Fruit fly (Drosophila melanogaster) whole organism, embryonic: ENCODE measurements around the gene CG11367.

Source experiments
- CG10366 ChIP-seq: fragments of 200-800 bp; sonication (Bioruptor generic); IDR thresholded peaks from 2 replicates; pipeline ENCODE4 v1.3.6; 2022; ENCODE audit warnings: missing biosample characterization, missing genetic modification characterization
- CG10979 ChIP-seq: fragments of 200-800 bp; sonication (Bioruptor generic); optimal IDR thresholded peaks from 2 replicates; lab custom pipeline; 2018; ENCODE audit warnings: missing biosample characterization, mild to moderate bottlenecking, missing genetic modification characterization, moderate library complexity
- CG11504 ChIP-seq: fragments of 200-800 bp; sonication (Bioruptor generic); optimal IDR thresholded peaks from 3 replicates; lab custom pipeline; 2019; ENCODE audit warnings: missing biosample characterization, mild to moderate bottlenecking, missing genetic modification characterization, moderate library complexity
- CG12769 ChIP-seq: fragments of 200-800 bp; sonication (Bioruptor generic); optimal IDR thresholded peaks from 2 replicates; lab custom pipeline; 2019; ENCODE audit warnings: missing biosample characterization, mild to moderate bottlenecking, missing genetic modification characterization, moderate library complexity
- CG13123 ChIP-seq: fragments of 200-800 bp; sonication (Bioruptor generic); optimal IDR thresholded peaks from 2 replicates; lab custom pipeline; 2016; ENCODE audit warnings: missing biosample characterization, missing genetic modification characterization
- CG14860 ChIP-seq: fragments of 200-800 bp; sonication (Bioruptor generic); IDR thresholded peaks from 3 replicates; pipeline ENCODE4 v1.3.6; 2022; ENCODE audit warnings: missing biosample characterization, missing genetic modification characterization; ENCODE audit not compliant: partially characterized antibody
- CG1603 ChIP-seq: fragments of 200-800 bp; sonication (Bioruptor generic); optimal IDR thresholded peaks from 2 replicates; lab custom pipeline; 2019; ENCODE audit warnings: missing biosample characterization, mild to moderate bottlenecking, missing genetic modification characterization, moderate library complexity
- CG17328 ChIP-seq: fragments of 200-800 bp; sonication (Bioruptor generic); IDR thresholded peaks from 2 replicates; pipeline ENCODE4 v1.3.6; 2022; ENCODE audit warnings: missing biosample characterization, missing genetic modification characterization
- CG18262 ChIP-seq: fragments of 200-800 bp; optimal IDR thresholded peaks from 3 replicates; lab custom pipeline; 2019; ENCODE audit warnings: missing biosample characterization, mild to moderate bottlenecking, missing genetic modification characterization, moderate library complexity
- CG2712 ChIP-seq: fragments of 200-800 bp; optimal IDR thresholded peaks from 3 replicates; lab custom pipeline; 2019; ENCODE audit warnings: missing biosample characterization, mild to moderate bottlenecking, missing genetic modification characterization, moderate library complexity
- CG30403 ChIP-seq: fragments of 200-800 bp; sonication (Bioruptor generic); optimal IDR thresholded peaks from 3 replicates; lab custom pipeline; 2016; ENCODE audit warnings: missing biosample characterization, missing genetic modification characterization
- CG31441 ChIP-seq: fragments of 200-800 bp; sonication (Bioruptor generic); IDR thresholded peaks from 2 replicates; pipeline ENCODE4 v1.3.6; 2022; ENCODE audit warnings: missing biosample characterization, missing genetic modification characterization
- CG42726 ChIP-seq: fragments of 200-800 bp; sonication (Bioruptor generic); IDR thresholded peaks from 2 replicates; pipeline ENCODE4 v1.3.6; 2022; ENCODE audit warnings: missing biosample characterization, missing genetic modification characterization; ENCODE audit not compliant: partially characterized antibody
- CG4707 ChIP-seq: fragments of 200-800 bp; sonication (Bioruptor generic); optimal IDR thresholded peaks from 2 replicates; lab custom pipeline; 2018; ENCODE audit warnings: missing biosample characterization, mild to moderate bottlenecking, missing genetic modification characterization, moderate library complexity
- CG5245 ChIP-seq: fragments of 200-800 bp; sonication (Bioruptor generic); optimal IDR thresholded peaks from 3 replicates; lab custom pipeline; 2016; ENCODE audit warnings: missing biosample characterization, missing genetic modification characterization
- CG6175 ChIP-seq: fragments of 200-800 bp; sonication (Bioruptor generic); IDR thresholded peaks from 3 replicates; pipeline ENCODE4 v1.3.6; 2022; ENCODE audit warnings: missing biosample characterization, missing genetic modification characterization
- CG8388 ChIP-seq: fragments of 200-800 bp; sonication (Bioruptor generic); optimal IDR thresholded peaks from 2 replicates; lab custom pipeline; 2019; ENCODE audit warnings: missing biosample characterization, mild to moderate bottlenecking, missing genetic modification characterization, moderate library complexity
- CoRest ChIP-seq: fragments of 200-800 bp; sonication (Bioruptor generic); optimal IDR thresholded peaks from 3 replicates; lab custom pipeline; 2018; ENCODE audit warnings: missing biosample characterization, mild to moderate bottlenecking, missing genetic modification characterization, moderate library complexity
- D19A ChIP-seq: fragments of 200-800 bp; optimal IDR thresholded peaks from 3 replicates; lab custom pipeline; 2019; ENCODE audit warnings: missing biosample characterization, mild to moderate bottlenecking, missing genetic modification characterization, moderate library complexity
- Dfd ChIP-seq, 2 experiments: fragments of >200 bp; optimal IDR thresholded peaks; 2 replicates each; lab custom pipeline; 2017; ENCODE audit warnings: missing biosample characterization in 2 of 2, missing genetic modification characterization in 2 of 2
- Hr51 ChIP-seq, 2 experiments: fragments of 200-800 bp; sonication (Bioruptor generic); optimal IDR thresholded peaks; 2 replicates in 1 of 2; 3 replicates in 1 of 2; lab custom pipeline; 2016 to 2018; ENCODE audit warnings: missing biosample characterization in 2 of 2, missing genetic modification characterization in 2 of 2, mild to moderate bottlenecking in 1 of 2, moderate library complexity in 1 of 2
- Med ChIP-seq: fragments of 200-800 bp; sonication (Bioruptor generic); peaks from one replicate; lab custom pipeline; 2016; ENCODE audit warnings: missing biosample characterization, missing genetic modification characterization, mild to moderate bottlenecking, inconsistent platforms, moderate library complexity
- NFAT ChIP-seq: fragments of 200-800 bp; sonication (Bioruptor generic); IDR thresholded peaks from 2 replicates; pipeline ENCODE4 v1.3.6; 2022; ENCODE audit warnings: missing biosample characterization, missing genetic modification characterization
- Opbp ChIP-seq: fragments of 200-800 bp; sonication (Bioruptor generic); IDR thresholded peaks from 3 replicates; pipeline ENCODE4 v1.3.6; 2022; ENCODE audit warnings: missing biosample characterization, missing genetic modification characterization; ENCODE audit not compliant: partially characterized antibody
- Spps ChIP-seq: fragments of 200-800 bp; sonication (Bioruptor generic); optimal IDR thresholded peaks from 2 replicates; lab custom pipeline; 2018; ENCODE audit warnings: missing biosample characterization, mild to moderate bottlenecking, missing genetic modification characterization
- Xrp1 ChIP-seq: fragments of 200-800 bp; sonication (Bioruptor generic); IDR thresholded peaks from 2 replicates; pipeline ENCODE4 v1.3.6; 2022; ENCODE audit warnings: missing biosample characterization, missing genetic modification characterization
- YL-1 ChIP-seq: fragments of 200-800 bp; sonication (Bioruptor generic); optimal IDR thresholded peaks from 3 replicates; lab custom pipeline; 2017; ENCODE audit warnings: missing biosample characterization, mild to moderate bottlenecking, missing genetic modification characterization
- bbx ChIP-seq: fragments of 200-800 bp; sonication (Bioruptor generic); IDR thresholded peaks from 2 replicates; pipeline ENCODE4 v1.3.6; 2022; ENCODE audit warnings: missing biosample characterization, missing genetic modification characterization; ENCODE audit not compliant: partially characterized antibody
- bsh ChIP-seq, 2 experiments: fragments of 200-800 bp; sonication (Bioruptor generic); optimal IDR thresholded peaks; 2 replicates each; lab custom pipeline; 2017 to 2018; ENCODE audit warnings: mild to moderate bottlenecking in 2 of 2, missing biosample characterization in 2 of 2, missing genetic modification characterization in 2 of 2, moderate library complexity in 1 of 2
- cato ChIP-seq: fragments of 200-800 bp; sonication (Bioruptor generic); optimal IDR thresholded peaks from 2 replicates; lab custom pipeline; 2016; ENCODE audit warnings: missing biosample characterization, missing genetic modification characterization, borderline replicate concordance
- cg ChIP-seq: fragments of 200-800 bp; sonication (Bioruptor generic); optimal IDR thresholded peaks from 3 replicates; lab custom pipeline; 2019; ENCODE audit warnings: missing biosample characterization, mild to moderate bottlenecking, missing genetic modification characterization, moderate library complexity
- chif ChIP-seq, 2 experiments: fragments of 200-800 bp; sonication (Bioruptor generic); optimal IDR thresholded peaks; 3 replicates each; lab custom pipeline; 2016; ENCODE audit warnings: missing biosample characterization in 2 of 2, missing genetic modification characterization in 2 of 2
- crol ChIP-seq: fragments of 200-800 bp; sonication (Bioruptor generic); IDR thresholded peaks from 2 replicates; pipeline ENCODE4 v1.3.6; 2022; ENCODE audit warnings: missing biosample characterization, missing genetic modification characterization
- hkb ChIP-seq, 2 experiments: fragments of 200-800 bp in 1 of 2; fragments of >200 bp in 1 of 2; sonication (Bioruptor generic) in 1 of 2; IDR thresholded peaks in 1 of 2; optimal IDR thresholded peaks in 1 of 2; 2 replicates each; pipeline versions ENCODE4 v1.3.6 to Lab custom; 2017 to 2022; ENCODE audit warnings: missing biosample characterization in 1 of 2, missing genetic modification characterization in 1 of 2
- insv ChIP-seq, 2 experiments: fragments of 200-800 bp; sonication (Bioruptor generic); optimal IDR thresholded peaks; 3 replicates each; lab custom pipeline; 2016 to 2018; ENCODE audit warnings: missing biosample characterization in 2 of 2, missing genetic modification characterization in 2 of 2
- jumu ChIP-seq: fragments of 200-800 bp; sonication (Bioruptor generic); optimal IDR thresholded peaks from 3 replicates; lab custom pipeline; 2016; ENCODE audit warnings: missing biosample characterization, missing genetic modification characterization
- ken ChIP-seq: fragments of 200-800 bp; sonication (Bioruptor generic); IDR thresholded peaks from 3 replicates; pipeline ENCODE4 v1.3.6; 2022; ENCODE audit warnings: missing biosample characterization, missing genetic modification characterization
- lola ChIP-seq, 3 experiments: fragments of >200 bp in 2 of 3; fragments of 200-800 bp in 1 of 3; sonication (Bioruptor generic) in 1 of 3; optimal IDR thresholded peaks; 2 replicates each; lab custom pipeline; 2017 to 2019; ENCODE audit warnings: missing biosample characterization in 3 of 3, missing genetic modification characterization in 3 of 3, mild to moderate bottlenecking in 1 of 3, moderate library complexity in 1 of 3
- odd ChIP-seq: fragments of 200-800 bp; sonication (Bioruptor generic); optimal IDR thresholded peaks from 2 replicates; lab custom pipeline; 2017; ENCODE audit warnings: missing biosample characterization, mild to moderate bottlenecking, missing genetic modification characterization
- psq ChIP-seq: fragments of 200-800 bp; sonication (Bioruptor generic); optimal IDR thresholded peaks from 2 replicates; lab custom pipeline; 2017; ENCODE audit warnings: missing biosample characterization, missing genetic modification characterization
- sens ChIP-seq: fragments of 200-800 bp; sonication (Bioruptor generic); peaks from one replicate; lab custom pipeline; 2016; ENCODE audit warnings: missing biosample characterization, missing genetic modification characterization
- seq ChIP-seq: fragments of 200-800 bp; sonication (Bioruptor generic); IDR thresholded peaks from 2 replicates; pipeline ENCODE4 v1.3.6; 2022; ENCODE audit warnings: missing biosample characterization, missing genetic modification characterization
- sna ChIP-seq: fragments of 200-800 bp; sonication (Bioruptor generic); IDR thresholded peaks from 2 replicates; pipeline ENCODE4 v1.3.6; 2022; ENCODE audit warnings: missing biosample characterization, missing genetic modification characterization; ENCODE audit not compliant: partially characterized antibody
- sug ChIP-seq: fragments of 200-800 bp; optimal IDR thresholded peaks from 2 replicates; lab custom pipeline; 2019; ENCODE audit warnings: missing biosample characterization, mild to moderate bottlenecking, missing genetic modification characterization, moderate library complexity
- tna ChIP-seq: fragments of 200-800 bp; sonication (Bioruptor generic); IDR thresholded peaks from 2 replicates; pipeline ENCODE4 v1.3.6; 2022; ENCODE audit warnings: missing biosample characterization, missing genetic modification characterization; ENCODE audit not compliant: partially characterized antibody
- vvl ChIP-seq: fragments of 200-800 bp; sonication (Bioruptor generic); IDR thresholded peaks from 2 replicates; pipeline ENCODE4 v1.3.6; 2022; ENCODE audit warnings: missing biosample characterization, missing genetic modification characterization
- wor ChIP-seq: fragments of 200-800 bp; sonication (Bioruptor generic); IDR thresholded peaks from 2 replicates; pipeline ENCODE4 v1.3.6; 2022; ENCODE audit warnings: missing biosample characterization, missing genetic modification characterization

The CG11367 gene

DNA sequence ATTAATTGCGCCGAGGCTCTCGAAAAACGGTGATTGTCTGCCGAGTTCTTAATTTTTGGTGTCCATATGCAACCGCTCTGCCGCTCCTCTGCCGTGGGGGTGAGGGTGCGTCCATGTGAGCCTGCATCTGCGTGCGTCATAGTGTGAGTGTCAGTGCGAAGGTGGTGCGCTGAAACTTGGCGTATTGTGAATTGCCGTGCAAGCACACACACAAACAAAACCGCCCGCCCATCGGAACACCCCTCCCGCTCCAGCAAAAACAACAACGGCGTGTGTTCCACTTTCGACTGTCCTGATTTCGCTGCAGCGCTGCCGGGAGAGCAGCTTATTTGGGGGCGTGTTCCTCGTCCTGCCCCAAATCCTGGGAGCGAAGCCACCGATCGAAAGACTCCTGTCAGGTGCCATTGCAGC, 14.2 kb downstream of the CG11367 start:
- TF ChIP-seq jumu (no peak), seq (GFP tag; lab: Robert Waterston, UW) (no peak), psq (GFP tag; lab: Kevin White, UChicago) (no peak), chif (GFP tag; optimal IDR thresholded peaks at IDR 0.05; lab: Kevin White, UChicago) (no peak), Med (GFP tag; lab: Kevin White, UChicago) (peak; percentile 7), ken (GFP tag; lab: Robert Waterston, UW) (0 out of 3 replicates have a peak, but pooled peaks have one; percentile 31), bbx (0 out of 2 replicates have a peak, but pooled peaks have one; percentile 6), cato (no peak), CG42726 (GFP tag; lab: Robert Waterston, UW) (no peak), odd (GFP tag; lab: Kevin White, UChicago) (no peak), crol (GFP tag; lab: Robert Waterston, UW) (peak; percentile 44; the same call in 1 of the 2 replicates), tna (no peak), CG14860 (GFP tag; lab: Robert Waterston, UW) (0 out of 3 replicates have a peak, but pooled peaks have one; percentile 17), insv (GFP tag; optimal IDR thresholded peaks at IDR 0.05; lab: Kevin White, UChicago) (peak in 1 of 2 experiments; percentile 57), cg (GFP tag; lab: Kevin White, UChicago) (peak; percentile 85), CG6175 (GFP tag; lab: Robert Waterston, UW) (no peak), Opbp (GFP tag; lab: Robert Waterston, UW) (0 out of 3 replicates have a peak, but pooled peaks have one; percentile 29), NFAT (GFP tag; lab: Robert Waterston, UW) (0 out of 2 replicates have a peak, but pooled peaks have one; percentile 8), Spps (tag; lab: Kevin White, UChicago) (no peak), sna (GFP tag; lab: Robert Waterston, UW) (no peak), CG12769 (tag; lab: Kevin White, UChicago) (no peak), CG18262 (no peak), YL-1 (GFP tag; lab: Kevin White, UChicago) (no peak)

dm6 chr3L:22742945-22743582, 15.2 kb downstream of the CG11367 start:
- TF ChIP-seq lola (GFP tag; optimal IDR thresholded peaks at IDR 0.05; lab: Kevin White, UChicago) (peak in 1 of 3 experiments; percentile 37), CG5245 (GFP tag; lab: Kevin White, UChicago) (peak; percentile 6), vvl (GFP tag; lab: Robert Waterston, UW) (peak; percentile 44), CG8388 (GFP tag; lab: Kevin White, UChicago) (peak; percentile 11), CG17328 (GFP tag; lab: Robert Waterston, UW) (no peak), D19A (tag; lab: Kevin White, UChicago) (peak; percentile 18), Xrp1 (GFP tag; lab: Robert Waterston, UW) (0 out of 2 replicates have a peak, but pooled peaks have one; percentile 28), CG18262 (peak; percentile 54), CG1603 (peak; percentile 5), wor (GFP tag; lab: Robert Waterston, UW) (no peak), hkb (optimal IDR thresholded peaks at IDR 0.05; lab: Kevin White, UChicago) (no peak), hkb (GFP tag; IDR thresholded peaks at IDR 0.05; lab: Robert Waterston, UW) (0 out of 2 replicates have a peak, but pooled peaks have one; percentile 39), CG4707 (peak; percentile 45), CoRest (tag; lab: Kevin White, UChicago) (peak; percentile 18), bsh (GFP tag; optimal IDR thresholded peaks at IDR 0.05; lab: Kevin White, UChicago) (peak in 1 of 2 experiments; percentile 29), CG31441 (GFP tag; lab: Robert Waterston, UW) (0 out of 2 replicates have a peak, but pooled peaks have one; percentile 32), CG13123 (GFP tag; lab: Kevin White, UChicago) (no peak), Dfd (GFP tag; optimal IDR thresholded peaks at IDR 0.05; lab: Kevin White, UChicago) (no peak), sens (GFP tag; lab: Kevin White, UChicago) (peak; percentile 84), CG30403 (GFP tag; lab: Kevin White, UChicago) (peak; percentile 40), CG10366 (GFP tag; lab: Robert Waterston, UW) (peak; percentile 11; the same call in 1 of the 2 replicates), sug (no peak), Hr51 (GFP tag; optimal IDR thresholded peaks at IDR 0.05; lab: Kevin White, UChicago) (peak in 1 of 2 experiments; percentile 3), CG11504 (peak; percentile 36), CG2712 (tag; lab: Kevin White, UChicago) (peak; percentile 36), CG10979 (peak; percentile 12)
